Fruit fly (Drosophila melanogaster) whole organism, embryonic: ENCODE results near the gene Ir94a.
A peak's percentile ranks its signal among the peaks of the same experiment; 100 is the strongest.

Experiments
- Bdp1 ChIP-seq: fragments of 200-800 bp; sonication (Bioruptor generic); optimal IDR thresholded peaks from 3 replicates; lab custom pipeline; 2016; ENCODE audit warnings: missing biosample characterization, missing genetic modification characterization
- CG10147 ChIP-seq: fragments of 200-800 bp; sonication (Bioruptor generic); optimal IDR thresholded peaks from 2 replicates; lab custom pipeline; 2019; ENCODE audit warnings: missing biosample characterization, mild to moderate bottlenecking, missing genetic modification characterization, moderate library complexity
- CG10565 ChIP-seq: fragments of 200-800 bp; sonication (Bioruptor generic); optimal IDR thresholded peaks from 3 replicates; lab custom pipeline; 2016; ENCODE audit warnings: missing biosample characterization, mild to moderate bottlenecking, missing genetic modification characterization
- CG11085 ChIP-seq: fragments of 200-800 bp; sonication (Bioruptor generic); IDR thresholded peaks from 2 replicates; pipeline ENCODE4 v1.3.6; 2022; ENCODE audit warnings: missing biosample characterization, missing genetic modification characterization
- CG12659 ChIP-seq: fragments of 200-800 bp; sonication (Bioruptor generic); optimal IDR thresholded peaks from 3 replicates; lab custom pipeline; 2017; ENCODE audit warnings: mild to moderate bottlenecking, missing biosample characterization, missing genetic modification reagents, missing genetic modification characterization
- CG12769 ChIP-seq: fragments of 200-800 bp; sonication (Bioruptor generic); optimal IDR thresholded peaks from 2 replicates; lab custom pipeline; 2019; ENCODE audit warnings: missing biosample characterization, mild to moderate bottlenecking, missing genetic modification characterization, moderate library complexity
- CG13775 ChIP-seq: fragments of 200-800 bp; sonication (Bioruptor generic); optimal IDR thresholded peaks from 3 replicates; lab custom pipeline; 2017; ENCODE audit warnings: missing biosample characterization, mild to moderate bottlenecking, missing genetic modification characterization
- CG15514 ChIP-seq: fragments of 200-800 bp; sonication (Bioruptor generic); optimal IDR thresholded peaks from 3 replicates; lab custom pipeline; 2017; ENCODE audit warnings: missing biosample characterization, missing genetic modification characterization, mild to moderate bottlenecking, moderate library complexity, missing genetic modification reagents
- CG2678 ChIP-seq: fragments of 200-800 bp; sonication (Bioruptor generic); optimal IDR thresholded peaks from 3 replicates; lab custom pipeline; 2019; ENCODE audit warnings: missing biosample characterization, mild to moderate bottlenecking, missing genetic modification characterization, moderate library complexity
- CG34224 ChIP-seq: fragments of 200-800 bp; sonication (Bioruptor generic); IDR thresholded peaks from 3 replicates; pipeline ENCODE4 v1.3.6; 2022; ENCODE audit warnings: missing biosample characterization, missing genetic modification characterization; ENCODE audit not compliant: partially characterized antibody
- CG3995 ChIP-seq: fragments of 200-800 bp; sonication (Bioruptor generic); optimal IDR thresholded peaks from 3 replicates; lab custom pipeline; 2016; ENCODE audit warnings: missing biosample characterization, missing genetic modification characterization
- CG4404 ChIP-seq: fragments of 200-800 bp; sonication (Bioruptor generic); IDR thresholded peaks from 2 replicates; pipeline ENCODE4 v1.3.6; 2022; ENCODE audit warnings: missing biosample characterization, missing genetic modification characterization
- CG4820 ChIP-seq: fragments of 200-800 bp; sonication (Bioruptor generic); optimal IDR thresholded peaks from 3 replicates; lab custom pipeline; 2016; ENCODE audit warnings: missing biosample characterization, missing genetic modification characterization
- CG6254 ChIP-seq: fragments of 200-800 bp; sonication (Bioruptor generic); optimal IDR thresholded peaks from 3 replicates; lab custom pipeline; 2017; ENCODE audit warnings: mild to moderate bottlenecking, missing biosample characterization, missing genetic modification reagents, missing genetic modification characterization
- CG8281 ChIP-seq: fragments of 200-800 bp; sonication (Bioruptor generic); optimal IDR thresholded peaks from 2 replicates; lab custom pipeline; 2018; ENCODE audit warnings: missing biosample characterization, mild to moderate bottlenecking, missing genetic modification characterization, moderate library complexity
- CG9817 ChIP-seq: fragments of 200-800 bp; sonication (Bioruptor generic); optimal IDR thresholded peaks from 2 replicates; lab custom pipeline; 2018; ENCODE audit warnings: missing biosample characterization, mild to moderate bottlenecking, missing genetic modification characterization, moderate library complexity
- Camta ChIP-seq: fragments of 200-800 bp; sonication (Bioruptor generic); optimal IDR thresholded peaks from 2 replicates; lab custom pipeline; 2016; ENCODE audit warnings: missing biosample characterization, missing genetic modification characterization
- Dad ChIP-seq: fragments of 200-800 bp; sonication (Bioruptor generic); optimal IDR thresholded peaks from 3 replicates; lab custom pipeline; 2016; ENCODE audit warnings: missing biosample characterization, missing genetic modification characterization
- Dll ChIP-seq: fragments of 200-800 bp; sonication (Bioruptor generic); IDR thresholded peaks from 4 replicates; pipeline ENCODE4 v1.3.6; 2022; ENCODE audit warnings: missing biosample characterization, missing genetic modification characterization; ENCODE audit not compliant: partially characterized antibody
- HLH4C ChIP-seq: fragments of 200-800 bp; sonication (Bioruptor generic); IDR thresholded peaks from 3 replicates; pipeline ENCODE4 v1.3.6; 2022; ENCODE audit warnings: missing biosample characterization, missing genetic modification characterization; ENCODE audit not compliant: partially characterized antibody
- bab2 ChIP-seq: fragments of 200-800 bp; sonication (Bioruptor generic); optimal IDR thresholded peaks from 2 replicates; lab custom pipeline; 2016; ENCODE audit warnings: missing biosample characterization, missing genetic modification characterization
- bowl ChIP-seq: fragments of 200-800 bp; sonication (Bioruptor generic); IDR thresholded peaks from 2 replicates; pipeline ENCODE4 v1.3.6; 2022; ENCODE audit warnings: missing biosample characterization, missing genetic modification characterization
- bsh ChIP-seq, 2 experiments: fragments of 200-800 bp; sonication (Bioruptor generic); optimal IDR thresholded peaks; 2 replicates each; lab custom pipeline; 2017 to 2018; ENCODE audit warnings: mild to moderate bottlenecking in 2 of 2, missing biosample characterization in 2 of 2, missing genetic modification characterization in 2 of 2, moderate library complexity in 1 of 2
- btn ChIP-seq: fragments of 200-800 bp; sonication (Bioruptor generic); optimal IDR thresholded peaks from 2 replicates; lab custom pipeline; 2016; ENCODE audit warnings: missing biosample characterization, missing genetic modification characterization
- chm ChIP-seq: fragments of 200-800 bp; sonication (Bioruptor generic); IDR thresholded peaks from 2 replicates; pipeline ENCODE4 v1.3.6; 2022; ENCODE audit warnings: missing biosample characterization, missing genetic modification characterization
- crol ChIP-seq: fragments of 200-800 bp; sonication (Bioruptor generic); IDR thresholded peaks from 2 replicates; pipeline ENCODE4 v1.3.6; 2022; ENCODE audit warnings: missing biosample characterization, missing genetic modification characterization
- dimm ChIP-seq: fragments of 200-800 bp; sonication (Bioruptor generic); IDR thresholded peaks from 2 replicates; pipeline ENCODE4 v1.3.6; 2022; ENCODE audit warnings: missing biosample characterization, missing genetic modification characterization
- gce ChIP-seq: fragments of 200-800 bp; sonication (Bioruptor generic); IDR thresholded peaks from 3 replicates; pipeline ENCODE4 v1.3.6; 2022; ENCODE audit warnings: missing biosample characterization, missing genetic modification characterization
- grau ChIP-seq: fragments of 200-800 bp; optimal IDR thresholded peaks from 3 replicates; lab custom pipeline; 2019; ENCODE audit warnings: missing biosample characterization, mild to moderate bottlenecking, missing genetic modification characterization, moderate library complexity
- gsb-n ChIP-seq: fragments of 200-800 bp; sonication (Bioruptor generic); optimal IDR thresholded peaks from 3 replicates; lab custom pipeline; 2018; ENCODE audit warnings: missing biosample characterization, mild to moderate bottlenecking, missing genetic modification characterization
- kah ChIP-seq: fragments of 200-800 bp; sonication (Bioruptor generic); optimal IDR thresholded peaks from 2 replicates; lab custom pipeline; 2018; ENCODE audit warnings: missing biosample characterization, mild to moderate bottlenecking, missing genetic modification characterization
- klu ChIP-seq: fragments of 200-800 bp; sonication (Bioruptor generic); IDR thresholded peaks from 2 replicates; pipeline ENCODE4 v1.3.6; 2022; ENCODE audit warnings: missing biosample characterization, missing genetic modification characterization
- mirr ChIP-seq: fragments of 200-800 bp; sonication (Bioruptor generic); optimal IDR thresholded peaks from 3 replicates; lab custom pipeline; 2018; ENCODE audit warnings: missing biosample characterization, mild to moderate bottlenecking, missing genetic modification characterization
- pan ChIP-seq, 4 experiments: fragments of >200 bp in 3 of 4; fragments of 200-800 bp in 1 of 4; sonication (Bioruptor generic) in 1 of 4; optimal IDR thresholded peaks in 3 of 4; IDR thresholded peaks in 1 of 4; 2 replicates each; pipeline versions ENCODE4 v1.3.6 to Lab custom; 2017 to 2022; ENCODE audit warnings: missing biosample characterization in 2 of 4, missing genetic modification characterization in 2 of 4, mixed read lengths in 1 of 4
- pb ChIP-seq: fragments of 200-800 bp; sonication (Bioruptor generic); optimal IDR thresholded peaks from 3 replicates; lab custom pipeline; 2016; ENCODE audit warnings: missing biosample characterization, missing genetic modification characterization
- peb ChIP-seq: fragments of 200-800 bp; sonication (Bioruptor generic); IDR thresholded peaks from 2 replicates; pipeline ENCODE4 v1.3.6; 2022; ENCODE audit warnings: missing biosample characterization, missing genetic modification characterization
- prd ChIP-seq, 3 experiments: fragments of >200 bp in 2 of 3; fragments of 200-800 bp in 1 of 3; sonication (Bioruptor generic) in 1 of 3; optimal IDR thresholded peaks in 2 of 3; IDR thresholded peaks in 1 of 3; 2 replicates in 2 of 3; 3 replicates in 1 of 3; pipeline versions ENCODE4 v1.3.6 to Lab custom; 2017 to 2022; ENCODE audit warnings: missing biosample characterization in 1 of 3, missing genetic modification characterization in 1 of 3
- ranshi ChIP-seq: fragments of 200-800 bp; sonication (Bioruptor generic); IDR thresholded peaks from 2 replicates; pipeline ENCODE4 v1.3.6; 2022; ENCODE audit warnings: missing biosample characterization, missing genetic modification characterization
- rib ChIP-seq: fragments of 200-800 bp; sonication (Bioruptor generic); IDR thresholded peaks from 2 replicates; pipeline ENCODE4 v1.3.6; 2022; ENCODE audit warnings: missing biosample characterization, missing genetic modification characterization
- row ChIP-seq: fragments of 200-800 bp; sonication (Bioruptor generic); IDR thresholded peaks from 3 replicates; pipeline ENCODE4 v1.3.6; 2022; ENCODE audit warnings: missing biosample characterization, missing genetic modification characterization
- salm ChIP-seq: fragments of 200-800 bp; sonication (Bioruptor generic); optimal IDR thresholded peaks from 2 replicates; lab custom pipeline; 2018; ENCODE audit warnings: missing biosample characterization, mild to moderate bottlenecking, missing genetic modification characterization
- sc ChIP-seq, 3 experiments: fragments of >200 bp in 2 of 3; fragments of 200-800 bp in 1 of 3; sonication (Bioruptor generic) in 1 of 3; optimal IDR thresholded peaks; 2 replicates in 2 of 3; 3 replicates in 1 of 3; lab custom pipeline; 2017; ENCODE audit warnings: mild to moderate bottlenecking in 1 of 3, missing biosample characterization in 1 of 3, missing genetic modification characterization in 1 of 3, missing genetic modification reagents in 1 of 3
- sima ChIP-seq: fragments of 200-800 bp; sonication (Bioruptor generic); optimal IDR thresholded peaks from 2 replicates; lab custom pipeline; 2016; ENCODE audit warnings: missing biosample characterization, missing genetic modification characterization
- slp2 ChIP-seq: fragments of 200-800 bp; sonication (Bioruptor generic); optimal IDR thresholded peaks from 2 replicates; lab custom pipeline; 2016; ENCODE audit warnings: missing biosample characterization, missing genetic modification characterization
- stwl ChIP-seq: fragments of 200-800 bp; sonication (Bioruptor generic); optimal IDR thresholded peaks from 3 replicates; lab custom pipeline; 2018; ENCODE audit warnings: missing biosample characterization, mild to moderate bottlenecking, missing genetic modification characterization, moderate library complexity
- tup ChIP-seq: fragments of 200-800 bp; sonication (Bioruptor generic); optimal IDR thresholded peaks from 2 replicates; lab custom pipeline; 2016; ENCODE audit warnings: missing biosample characterization, mild to moderate bottlenecking, missing genetic modification characterization, moderate library complexity
- usp ChIP-seq: fragments of >200 bp; optimal IDR thresholded peaks from 2 replicates; lab custom pipeline; 2017; ENCODE audit warnings: missing biosample characterization, missing genetic modification characterization
- zfh1 ChIP-seq: fragments of 200-800 bp; sonication (Bioruptor generic); IDR thresholded peaks from 3 replicates; pipeline ENCODE4 v1.3.6; 2022; ENCODE audit warnings: missing biosample characterization, missing genetic modification characterization

The Ir94a gene

dm6 chr3R:22133337-22134014, 20.2 kb downstream of the Ir94a start, which contains the start of gene SKIP (continued):
- TF ChIP-seq tup (GFP tag; lab: Kevin White, UChicago): no peak
- TF ChIP-seq rib: 0 out of 2 replicates have a peak, but pooled peaks have one; percentile 51
- TF ChIP-seq CG3995 (GFP tag; lab: Kevin White, UChicago): no peak
- TF ChIP-seq CG12659 (GFP tag; lab: Kevin White, UChicago): peak; percentile 49
- TF ChIP-seq CG4820 (GFP tag; lab: Kevin White, UChicago): no peak
- TF ChIP-seq stwl (tag; lab: Kevin White, UChicago): peak; percentile 98
- TF ChIP-seq pb (GFP tag; lab: Kevin White, UChicago): peak; percentile 23
- peak; percentile 98 for TF ChIP-seq chm (GFP tag; lab: Robert Waterston, UW)
- TF ChIP-seq mirr (GFP tag; lab: Kevin White, UChicago): peak; percentile 25
- TF ChIP-seq salm: no peak
- no peak for TF ChIP-seq Dll (GFP tag; lab: Robert Waterston, UW)
- peak; percentile 31; the same call in 2 of the 3 replicates for TF ChIP-seq CG34224 (GFP tag; lab: Robert Waterston, UW)
- TF ChIP-seq CG8281: peak; percentile 4
- TF ChIP-seq sc (optimal IDR thresholded peaks at IDR 0.05; lab: Kevin White, UChicago): no peak
- TF ChIP-seq sc (GFP tag; optimal IDR thresholded peaks at IDR 0.05; lab: Kevin White, UChicago): no peak
- no peak for TF ChIP-seq crol
- TF ChIP-seq grau (tag; lab: Kevin White, UChicago): peak; percentile 11
- peak; percentile 27 for TF ChIP-seq CG15514 (GFP tag; lab: Kevin White, UChicago)
- TF ChIP-seq zfh1 (GFP tag; lab: Robert Waterston, UW): peak; percentile 36; the same call in 1 of the 3 replicates
- peak; percentile 45 for TF ChIP-seq gsb-n (tag; lab: Kevin White, UChicago)
- TF ChIP-seq btn (GFP tag; lab: Kevin White, UChicago): peak; percentile 11
- TF ChIP-seq CG11085 (GFP tag; lab: Robert Waterston, UW): no peak
- no peak for TF ChIP-seq CG10565
- TF ChIP-seq bowl (GFP tag; lab: Robert Waterston, UW): 0 out of 2 replicates have a peak, but pooled peaks have one; percentile 11
- TF ChIP-seq Dad (GFP tag; lab: Kevin White, UChicago): peak; percentile 73
- TF ChIP-seq CG4404 (GFP tag; lab: Robert Waterston, UW): no peak
- TF ChIP-seq dimm (GFP tag; lab: Robert Waterston, UW): no peak
- no peak for TF ChIP-seq peb
- no peak for TF ChIP-seq gce (GFP tag; lab: Robert Waterston, UW)
- TF ChIP-seq klu: no peak
- TF ChIP-seq Bdp1: no peak
- TF ChIP-seq kah (GFP tag; lab: Kevin White, UChicago): peak; percentile 33
- TF ChIP-seq ranshi (GFP tag; lab: Robert Waterston, UW): no peak; the same call in 1 of the 2 replicates
- TF ChIP-seq Camta (GFP tag; lab: Kevin White, UChicago): no peak
- peak in 1 of 2 experiments; percentile 29 for TF ChIP-seq bsh (GFP tag; optimal IDR thresholded peaks at IDR 0.05; lab: Kevin White, UChicago)
- no peak for TF ChIP-seq usp
- no peak for TF ChIP-seq CG6254 (GFP tag; lab: Kevin White, UChicago)
- no peak for TF ChIP-seq sima (GFP tag; lab: Kevin White, UChicago)
- no peak for TF ChIP-seq prd (optimal IDR thresholded peaks at IDR 0.05; lab: Kevin White, UChicago)
- no peak for TF ChIP-seq prd (GFP tag; IDR thresholded peaks at IDR 0.05; lab: Robert Waterston, UW)
- no peak for TF ChIP-seq CG9817 (tag; lab: Kevin White, UChicago)
- TF ChIP-seq CG12769: peak; percentile 20
- TF ChIP-seq row (GFP tag; lab: Robert Waterston, UW): peak; percentile 8; the same call in 1 of the 3 replicates
- TF ChIP-seq HLH4C: peak; percentile 56
- no peak for TF ChIP-seq pan (optimal IDR thresholded peaks at IDR 0.05; lab: Kevin White, UChicago)
- no peak for TF ChIP-seq pan (GFP tag; optimal IDR thresholded peaks at IDR 0.05 in 1 of 2, IDR thresholded peaks at IDR 0.05 in 1 of 2)
- no peak for TF ChIP-seq CG10147 (GFP tag; lab: Kevin White, UChicago)
- no peak for TF ChIP-seq CG2678 (tag; lab: Kevin White, UChicago)
- peak; percentile 8 for TF ChIP-seq bab2
- no peak for TF ChIP-seq CG13775 (GFP tag; lab: Kevin White, UChicago)
- TF ChIP-seq slp2: no peak
